Worm (Caenorhabditis elegans) whole organism, L1 larva: Measurements from ENCODE around the gene R107.9.

Experiments used
- C04F5.9 ChIP-seq: sonication (generic microtip); optimal IDR thresholded peaks from 2 replicates; lab custom pipeline; 2016; ENCODE audit warnings: missing genetic modification characterization, missing compliant biosample characterization
- C34B4.2 ChIP-seq: sonication (generic microtip); optimal IDR thresholded peaks from 2 replicates; lab custom pipeline; 2017; ENCODE audit warnings: mild to moderate bottlenecking, missing genetic modification characterization, missing compliant biosample characterization
- F16B12.6 ChIP-seq: fragments of 150-350 bp; optimal IDR thresholded peaks from 2 replicates; lab custom pipeline; 2014; ENCODE audit warnings: missing biosample characterization, missing genetic modification characterization
- alr-1 ChIP-seq: fragments of 200-800 bp; sonication (Bioruptor generic); optimal IDR thresholded peaks from 2 replicates; lab custom pipeline; 2018; ENCODE audit warnings: borderline replicate concordance, mild to moderate bottlenecking, missing genetic modification characterization, missing compliant biosample characterization
- aly-2 ChIP-seq: fragments of 150-350 bp; optimal IDR thresholded peaks from 2 replicates; lab custom pipeline; 2014; ENCODE audit warnings: missing biosample characterization, missing genetic modification characterization
- ceh-63 ChIP-seq: fragments of 200-800 bp; sonication (Bioruptor generic); optimal IDR thresholded peaks from 2 replicates; lab custom pipeline; 2018; ENCODE audit warnings: mild to moderate bottlenecking, missing genetic modification characterization, missing compliant biosample characterization
- ceh-82 ChIP-seq, 3 experiments: fragments of 150-350 bp in 1 of 3; sonication (generic microtip) in 2 of 3; optimal IDR thresholded peaks; 2 replicates each; lab custom pipeline; 2014 to 2017; ENCODE audit warnings: missing biosample characterization in 3 of 3, missing genetic modification characterization in 3 of 3
- ceh-88 ChIP-seq: fragments of 200-800 bp; sonication (Bioruptor generic); IDR thresholded peaks from 2 replicates; pipeline ENCODE4 v1.3.6; 2022; ENCODE audit warnings: missing genetic modification characterization, missing compliant biosample characterization
- ceh-90 ChIP-seq: sonication (generic microtip); optimal IDR thresholded peaks from 2 replicates; lab custom pipeline; 2016; ENCODE audit warnings: missing genetic modification characterization, missing compliant biosample characterization
- dpl-1 ChIP-seq, 3 experiments: fragments of 150-350 bp in 2 of 3; sonication (generic microtip) in 1 of 3; optimal IDR thresholded peaks; 2 replicates each; lab custom pipeline; 2014 to 2017; ENCODE audit warnings: missing biosample characterization in 3 of 3, missing genetic modification characterization in 3 of 3, missing genetic modification reagents in 3 of 3
- efl-1 ChIP-seq, 4 experiments: fragments of 150-350 bp; optimal IDR thresholded peaks in 3 of 4; peaks in 1 of 4; 1 replicate in 1 of 4; 2 replicates in 3 of 4; lab custom pipeline; 2014; ENCODE audit warnings: missing biosample characterization in 2 of 4, missing genetic modification characterization in 2 of 4, missing genetic modification reagents in 2 of 4
- elt-2 ChIP-seq: sonication (generic microtip); optimal IDR thresholded peaks from 2 replicates; lab custom pipeline; 2016; ENCODE audit warnings: missing genetic modification characterization, mild to moderate bottlenecking, inconsistent platforms, missing compliant biosample characterization, missing genetic modification reagents
- elt-3 ChIP-seq, 6 experiments: fragments of 150-350 bp in 1 of 6; sonication (generic microtip); optimal IDR thresholded peaks; 2 replicates each; lab custom pipeline; 2017 to 2018; ENCODE audit warnings: missing biosample characterization in 6 of 6, missing genetic modification characterization in 6 of 6, inconsistent platforms in 1 of 6
- fkh-4 ChIP-seq: sonication (generic microtip); optimal IDR thresholded peaks from 2 replicates; lab custom pipeline; 2016; ENCODE audit warnings: missing compliant biosample characterization, missing genetic modification characterization, borderline replicate concordance
- fos-1 ChIP-seq: fragments of 150-350 bp; optimal IDR thresholded peaks from 2 replicates; lab custom pipeline; 2014; ENCODE audit warnings: missing biosample characterization, missing genetic modification characterization
- hpl-2 ChIP-seq: fragments of 150-350 bp; optimal IDR thresholded peaks from 2 replicates; lab custom pipeline; 2014; ENCODE audit warnings: missing biosample characterization, missing genetic modification reagents, missing genetic modification characterization
- lin-14 ChIP-seq: fragments of 200-800 bp; sonication (Bioruptor generic); optimal IDR thresholded peaks from 2 replicates; lab custom pipeline; 2018; ENCODE audit warnings: mild to moderate bottlenecking, missing genetic modification characterization, moderate library complexity, missing compliant biosample characterization
- lin-35 ChIP-seq, 2 experiments: fragments of 150-350 bp; optimal IDR thresholded peaks; 2 replicates each; lab custom pipeline; 2014; ENCODE audit warnings: missing biosample characterization in 2 of 2, missing genetic modification characterization in 2 of 2, missing genetic modification reagents in 2 of 2
- lsy-2 ChIP-seq, 2 experiments: fragments of 150-350 bp; optimal IDR thresholded peaks; 2 replicates each; lab custom pipeline; 2014; ENCODE audit warnings: missing biosample characterization in 2 of 2, missing genetic modification characterization in 2 of 2
- mdl-1 ChIP-seq, 2 experiments: fragments of 150-350 bp; optimal IDR thresholded peaks; 2 replicates each; lab custom pipeline; 2014 to 2017; ENCODE audit warnings: missing biosample characterization in 2 of 2, missing genetic modification characterization in 2 of 2, inconsistent platforms in 1 of 2
- mep-1 ChIP-seq: fragments of 150-350 bp; optimal IDR thresholded peaks from 2 replicates; lab custom pipeline; 2014; ENCODE audit warnings: missing biosample characterization, missing genetic modification characterization
- nhr-19 ChIP-seq: fragments of 200-800 bp; sonication (Bioruptor generic); conservative IDR thresholded peaks from 2 replicates; pipeline ENCODE4 v1.3.6; 2022; ENCODE audit warnings: missing genetic modification characterization, missing compliant biosample characterization
- nhr-20 ChIP-seq: sonication (generic microtip); optimal IDR thresholded peaks from 2 replicates; lab custom pipeline; 2016; ENCODE audit warnings: mild to moderate bottlenecking, missing genetic modification characterization, missing compliant biosample characterization
- nhr-47 ChIP-seq: sonication (generic microtip); optimal IDR thresholded peaks from 2 replicates; lab custom pipeline; 2016; ENCODE audit warnings: mild to moderate bottlenecking, missing genetic modification characterization, moderate library complexity, missing compliant biosample characterization
- nhr-71 ChIP-seq: sonication (generic microtip); optimal IDR thresholded peaks from 2 replicates; lab custom pipeline; 2016; ENCODE audit warnings: mild to moderate bottlenecking, missing genetic modification characterization, moderate library complexity, missing compliant biosample characterization
- nhr-77 ChIP-seq: fragments of 150-350 bp; optimal IDR thresholded peaks from 2 replicates; lab custom pipeline; 2014; ENCODE audit warnings: missing biosample characterization, missing genetic modification characterization
- nhr-90 ChIP-seq: sonication (generic microtip); optimal IDR thresholded peaks from 2 replicates; lab custom pipeline; 2016; ENCODE audit warnings: mild to moderate bottlenecking, missing genetic modification characterization, missing compliant biosample characterization; ENCODE audit not compliant: poor library complexity
- rnt-1 ChIP-seq: sonication (generic microtip); optimal IDR thresholded peaks from 2 replicates; lab custom pipeline; 2016; ENCODE audit warnings: mild to moderate bottlenecking, missing genetic modification characterization, moderate library complexity, missing compliant biosample characterization
- skn-1 ChIP-seq: fragments of 150-350 bp; optimal IDR thresholded peaks from 2 replicates; lab custom pipeline; 2014; ENCODE audit warnings: missing biosample characterization, missing genetic modification characterization
- snu-23 ChIP-seq: sonication (generic microtip); optimal IDR thresholded peaks from 2 replicates; lab custom pipeline; 2016; ENCODE audit warnings: missing genetic modification characterization, missing compliant biosample characterization
- sox-4 ChIP-seq: sonication (generic microtip); optimal IDR thresholded peaks from 2 replicates; lab custom pipeline; 2016; ENCODE audit warnings: missing genetic modification characterization, missing compliant biosample characterization
- swsn-7 ChIP-seq: sonication (generic microtip); optimal IDR thresholded peaks from 2 replicates; lab custom pipeline; 2016; ENCODE audit warnings: missing genetic modification characterization, missing compliant biosample characterization
- tlp-1 ChIP-seq: fragments of 150-350 bp; optimal IDR thresholded peaks from 2 replicates; lab custom pipeline; 2014; ENCODE audit warnings: missing biosample characterization, missing genetic modification characterization
- unc-30 ChIP-seq: sonication (generic microtip); optimal IDR thresholded peaks from 2 replicates; lab custom pipeline; 2017; ENCODE audit warnings: missing biosample characterization, missing genetic modification characterization
- zip-4 ChIP-seq: fragments of 200-800 bp; sonication (Bioruptor generic); optimal IDR thresholded peaks from 2 replicates; lab custom pipeline; 2018; ENCODE audit warnings: mild to moderate bottlenecking, missing genetic modification characterization, moderate library complexity, missing compliant biosample characterization
- ztf-11 ChIP-seq, 2 experiments: sonication (generic microtip); optimal IDR thresholded peaks; 2 replicates each; lab custom pipeline; 2016 to 2017; ENCODE audit warnings: missing genetic modification characterization in 2 of 2, missing biosample characterization in 1 of 2, missing compliant biosample characterization in 1 of 2

R107.9 gene

ce11 chrIII:9053740-9054252 is 16.0 kb downstream of the R107.9 start, which contains the start of gene R107.5 (continued):
- peak; percentile 97 for TF ChIP-seq swsn-7 (tag; lab: Kevin White, UChicago)
- TF ChIP-seq C34B4.2 = peak; percentile 40
- TF ChIP-seq, all 84 proteins: peak for 61

ce11 chrIII:9054414-9055147 is 16.8 kb downstream of the R107.9 start, which contains the start of gene cls-2:
TSS of gene cls-2 (plus strand) at chrIII:9055048.
- TF ChIP-seq unc-30 (no peak), efl-1 (optimal IDR thresholded peaks at IDR 0.05; lab: Kevin White, UChicago) (peak in 1 of 2 experiments; percentile 37), efl-1 (GFP tag; optimal IDR thresholded peaks at IDR 0.05 in 1 of 2; lab: Kevin White, UChicago) (peak; percentile 7 to 43), lin-35 (GFP tag; optimal IDR thresholded peaks at IDR 0.05; lab: Kevin White, UChicago) (peak in 1 of 2 experiments; percentile 21), hpl-2 (GFP tag; lab: Kevin White, UChicago) (no peak), mep-1 (tag; lab: Kevin White, UChicago) (peak; percentile 16), lsy-2 (tag; optimal IDR thresholded peaks at IDR 0.05; lab: Kevin White, UChicago) (peak; percentile 5 to 42), dpl-1 (GFP tag; optimal IDR thresholded peaks at IDR 0.05; lab: Kevin White, UChicago) (peak in 1 of 3 experiments; percentile 20), skn-1 (tag; lab: Kevin White, UChicago) (peak; percentile 54), ceh-82 (tag; optimal IDR thresholded peaks at IDR 0.05; lab: Kevin White, UChicago) (peak in 1 of 3 experiments; percentile 56), zip-4 (GFP tag; lab: Kevin White, UChicago) (peak; percentile 10), ceh-63 (no peak), nhr-47 (tag; lab: Kevin White, UChicago) (no peak), alr-1 (tag; lab: Kevin White, UChicago) (no peak)

ce11 chrIII:9058959-9059534 is 21.3 kb downstream of the R107.9 start, which contains the start of gene gst-1:
TSS of gene gst-1 (plus strand) at chrIII:9059331.
- TF ChIP-seq rnt-1 (tag; lab: Kevin White, UChicago) (peak; percentile 0), mdl-1 (tag; optimal IDR thresholded peaks at IDR 0.05; lab: Kevin White, UChicago) (peak in 1 of 2 experiments; percentile 22), swsn-7 (tag; lab: Kevin White, UChicago) (peak; percentile 10), nhr-20 (tag; lab: Kevin White, UChicago) (peak; percentile 67), skn-1 (tag; lab: Kevin White, UChicago) (peak; percentile 97), ceh-88 (GFP tag; lab: Robert Waterston, UW) (no peak), snu-23 (GFP tag; lab: Kevin White, UChicago) (peak; percentile 28), nhr-71 (peak; percentile 38), lin-35 (GFP tag; optimal IDR thresholded peaks at IDR 0.05; lab: Kevin White, UChicago) (peak in 1 of 2 experiments; percentile 33), tlp-1 (tag; lab: Kevin White, UChicago) (no peak), lin-14 (GFP tag; lab: Kevin White, UChicago) (peak; percentile 31), nhr-47 (tag; lab: Kevin White, UChicago) (no peak), efl-1 (optimal IDR thresholded peaks at IDR 0.05; lab: Kevin White, UChicago) (peak in 1 of 2 experiments; percentile 10), efl-1 (GFP tag; optimal IDR thresholded peaks at IDR 0.05 in 1 of 2; lab: Kevin White, UChicago) (peak in 1 of 2 experiments; percentile 56), elt-2 (tag; lab: Kevin White, UChicago) (peak; percentile 46), C34B4.2 (no peak)

ce11 chrIII:9060267-9060666 is 22.5 kb downstream of the R107.9 start:
- peak; percentile 56 for TF ChIP-seq nhr-71
- TF ChIP-seq nhr-77 (tag; lab: Kevin White, UChicago) = no peak
- TF ChIP-seq sox-4 (tag; lab: Kevin White, UChicago) = no peak
- 0 out of 2 replicates have a peak, but pooled peaks have one; percentile 10 for TF ChIP-seq nhr-19 (GFP tag; lab: Robert Waterston, UW)
- no peak for TF ChIP-seq nhr-20 (tag; lab: Kevin White, UChicago)
- TF ChIP-seq fos-1 = no peak
- TF ChIP-seq skn-1 (tag; lab: Kevin White, UChicago) = no peak
- TF ChIP-seq ztf-11 (tag; optimal IDR thresholded peaks at IDR 0.05; lab: Kevin White, UChicago) = no peak
- TF ChIP-seq unc-30 = no peak
- no peak for TF ChIP-seq elt-3 (tag; optimal IDR thresholded peaks at IDR 0.05; lab: Kevin White, UChicago)
- no peak for TF ChIP-seq ceh-90 (tag; lab: Kevin White, UChicago)
- peak; percentile 27 for TF ChIP-seq mep-1 (tag; lab: Kevin White, UChicago)
- TF ChIP-seq C04F5.9 (tag; lab: Kevin White, UChicago) = no peak
- TF ChIP-seq nhr-90 = no peak
- no peak for TF ChIP-seq fkh-4 (tag; lab: Kevin White, UChicago)
- peak; percentile 72 for TF ChIP-seq aly-2
- TF ChIP-seq F16B12.6 (tag; lab: Kevin White, UChicago) = no peak
